Fruit fly (Drosophila melanogaster) whole organism, prepupa: Measurements from ENCODE around the gene CG8927.
A peak's percentile ranks its signal among the peaks of the same experiment; 100 is the strongest.

Experiments
- Blimp-1 ChIP-seq: fragments of 200-800 bp; sonication (Bioruptor generic); optimal IDR thresholded peaks from 3 replicates; lab custom pipeline; 2017; ENCODE audit warnings: missing biosample characterization, missing genetic modification characterization, mild to moderate bottlenecking, moderate library complexity, missing genetic modification reagents
- CG10669 ChIP-seq: fragments of 200-800 bp; sonication (Bioruptor generic); optimal IDR thresholded peaks from 3 replicates; lab custom pipeline; 2018; ENCODE audit warnings: missing biosample characterization, mild to moderate bottlenecking, missing genetic modification characterization, moderate library complexity
- CG11294 ChIP-seq: fragments of 200-800 bp; sonication (Bioruptor generic); IDR thresholded peaks from 2 replicates; pipeline ENCODE4 v1.3.6; 2022; ENCODE audit warnings: missing biosample characterization, missing genetic modification characterization
- CG15336 ChIP-seq: fragments of 200-800 bp; sonication (Bioruptor generic); IDR thresholded peaks from 2 replicates; pipeline ENCODE4 v1.3.6; 2022; ENCODE audit warnings: missing biosample characterization, missing genetic modification characterization
- CG1621 ChIP-seq: fragments of 200-800 bp; sonication (Bioruptor generic); optimal IDR thresholded peaks from 3 replicates; lab custom pipeline; 2018; ENCODE audit warnings: missing biosample characterization, mild to moderate bottlenecking, missing genetic modification characterization
- CG16779 ChIP-seq: fragments of 200-800 bp; sonication (Bioruptor generic); optimal IDR thresholded peaks from 3 replicates; lab custom pipeline; 2017; ENCODE audit warnings: missing biosample characterization, mild to moderate bottlenecking, missing genetic modification characterization
- CG3032 ChIP-seq: fragments of 200-800 bp; optimal IDR thresholded peaks from 2 replicates; lab custom pipeline; 2019; ENCODE audit warnings: missing biosample characterization, mild to moderate bottlenecking, missing genetic modification characterization, moderate library complexity
- CG31627 ChIP-seq: fragments of 200-800 bp; sonication (Bioruptor generic); optimal IDR thresholded peaks from 3 replicates; lab custom pipeline; 2016; ENCODE audit warnings: missing biosample characterization, missing genetic modification characterization
- CG34406 ChIP-seq: fragments of 200-800 bp; sonication (Bioruptor generic); optimal IDR thresholded peaks from 3 replicates; lab custom pipeline; 2016; ENCODE audit warnings: missing biosample characterization, missing genetic modification characterization
- CG3919 ChIP-seq: fragments of 200-800 bp; sonication (Bioruptor generic); optimal IDR thresholded peaks from 3 replicates; lab custom pipeline; 2016; ENCODE audit warnings: missing biosample characterization, missing genetic modification characterization
- CG6163 ChIP-seq: fragments of 200-800 bp; sonication (Bioruptor generic); IDR thresholded peaks from 3 replicates; pipeline ENCODE4 v1.3.6; 2022; ENCODE audit warnings: missing biosample characterization, missing genetic modification characterization
- CG6276 ChIP-seq: fragments of 200-800 bp; sonication (Bioruptor generic); optimal IDR thresholded peaks from 2 replicates; lab custom pipeline; 2017; ENCODE audit warnings: missing biosample characterization, mild to moderate bottlenecking, missing genetic modification characterization
- CG6792 ChIP-seq: fragments of 200-800 bp; sonication (Bioruptor generic); optimal IDR thresholded peaks from 3 replicates; lab custom pipeline; 2016; ENCODE audit warnings: missing biosample characterization, missing genetic modification characterization
- CG6854 ChIP-seq: fragments of 200-800 bp; sonication (Bioruptor generic); optimal IDR thresholded peaks from 2 replicates; lab custom pipeline; 2017; ENCODE audit warnings: missing biosample characterization, mild to moderate bottlenecking, missing genetic modification characterization
- CG8119 ChIP-seq: fragments of 200-800 bp; sonication (Bioruptor generic); IDR thresholded peaks from 3 replicates; pipeline ENCODE4 v1.3.6; 2022; ENCODE audit warnings: missing biosample characterization, missing genetic modification characterization
- CG8319 ChIP-seq: fragments of 200-800 bp; sonication (Bioruptor generic); optimal IDR thresholded peaks from 3 replicates; lab custom pipeline; 2016; ENCODE audit warnings: missing biosample characterization, missing genetic modification characterization
- CG8632 ChIP-seq: fragments of 200-800 bp; sonication (Bioruptor generic); optimal IDR thresholded peaks from 3 replicates; lab custom pipeline; 2016; ENCODE audit warnings: missing biosample characterization, missing genetic modification characterization
- CG9139 ChIP-seq: fragments of 200-800 bp; sonication (Bioruptor generic); optimal IDR thresholded peaks from 3 replicates; lab custom pipeline; 2017; ENCODE audit warnings: missing biosample characterization, mild to moderate bottlenecking, missing genetic modification characterization
- Eip75B ChIP-seq: fragments of 200-800 bp; sonication (Bioruptor generic); optimal IDR thresholded peaks from 3 replicates; lab custom pipeline; 2016; ENCODE audit warnings: missing biosample characterization, missing genetic modification characterization
- Eip78C ChIP-seq: fragments of 200-800 bp; sonication (Bioruptor generic); peaks from one replicate; lab custom pipeline; 2016; ENCODE audit warnings: missing biosample characterization, missing genetic modification characterization
- Eip93F ChIP-seq: fragments of 200-800 bp; sonication (Bioruptor generic); optimal IDR thresholded peaks from 2 replicates; lab custom pipeline; 2016; ENCODE audit warnings: missing biosample characterization, mild to moderate bottlenecking, missing genetic modification characterization
- Ets21C ChIP-seq: fragments of 200-800 bp; sonication (Bioruptor generic); optimal IDR thresholded peaks from 3 replicates; lab custom pipeline; 2016; ENCODE audit warnings: missing biosample characterization, missing genetic modification characterization
- Ets96B ChIP-seq: fragments of 200-800 bp; optimal IDR thresholded peaks from 2 replicates; lab custom pipeline; 2019; ENCODE audit warnings: missing biosample characterization, mild to moderate bottlenecking, missing genetic modification characterization, moderate library complexity
- Gug ChIP-seq: fragments of 200-800 bp; sonication (Bioruptor generic); IDR thresholded peaks from 2 replicates; pipeline ENCODE4 v1.3.6; 2022; ENCODE audit warnings: missing biosample characterization, missing genetic modification characterization
- Hr38 ChIP-seq: sonication (Bioruptor generic); optimal IDR thresholded peaks from 2 replicates; lab custom pipeline; 2016; ENCODE audit warnings: missing biosample characterization, missing genetic modification characterization
- Hr4 ChIP-seq: fragments of 200-800 bp; sonication (Bioruptor generic); optimal IDR thresholded peaks from 3 replicates; lab custom pipeline; 2016; ENCODE audit warnings: missing biosample characterization, missing genetic modification characterization
- Lpt ChIP-seq: fragments of 200-800 bp; sonication (Bioruptor generic); optimal IDR thresholded peaks from 3 replicates; lab custom pipeline; 2016; ENCODE audit warnings: missing biosample characterization, missing genetic modification characterization
- OdsH ChIP-seq: fragments of 200-800 bp; sonication (Bioruptor generic); optimal IDR thresholded peaks from 3 replicates; lab custom pipeline; 2016; ENCODE audit warnings: missing biosample characterization, missing genetic modification characterization
- Smox ChIP-seq: fragments of 200-800 bp; sonication (Bioruptor generic); optimal IDR thresholded peaks from 3 replicates; lab custom pipeline; 2016; ENCODE audit warnings: missing biosample characterization, missing genetic modification characterization
- Sox102F ChIP-seq: fragments of 200-800 bp; sonication (Bioruptor generic); optimal IDR thresholded peaks from 2 replicates; lab custom pipeline; 2016; ENCODE audit warnings: missing biosample characterization, mild to moderate bottlenecking, missing genetic modification characterization
- Sox14 ChIP-seq: fragments of 200-800 bp; sonication (Bioruptor generic); optimal IDR thresholded peaks from 3 replicates; lab custom pipeline; 2016; ENCODE audit warnings: missing biosample characterization, missing genetic modification characterization
- Sox15 ChIP-seq: fragments of 200-800 bp; sonication (Bioruptor generic); optimal IDR thresholded peaks from 3 replicates; lab custom pipeline; 2016; ENCODE audit warnings: missing biosample characterization, missing genetic modification characterization
- acj6 ChIP-seq: fragments of 200-800 bp; sonication (Bioruptor generic); optimal IDR thresholded peaks from 3 replicates; lab custom pipeline; 2016; ENCODE audit warnings: missing biosample characterization, missing genetic modification characterization
- cyc ChIP-seq: fragments of 200-800 bp; sonication (Bioruptor generic); optimal IDR thresholded peaks from 3 replicates; lab custom pipeline; 2016; ENCODE audit warnings: missing biosample characterization, missing genetic modification characterization
- esn ChIP-seq: fragments of 200-800 bp; sonication (Bioruptor generic); optimal IDR thresholded peaks from 2 replicates; lab custom pipeline; 2016; ENCODE audit warnings: missing biosample characterization, mild to moderate bottlenecking, missing genetic modification characterization, moderate library complexity
- fd59A ChIP-seq: fragments of 200-800 bp; sonication (Bioruptor generic); optimal IDR thresholded peaks from 2 replicates; lab custom pipeline; 2017; ENCODE audit warnings: missing biosample characterization, mild to moderate bottlenecking, missing genetic modification characterization, missing genetic modification reagents
- lz ChIP-seq: fragments of 200-800 bp; sonication (Bioruptor generic); optimal IDR thresholded peaks from 3 replicates; lab custom pipeline; 2016; ENCODE audit warnings: missing biosample characterization, missing genetic modification characterization
- pdm3 ChIP-seq: fragments of 200-800 bp; sonication (Bioruptor generic); optimal IDR thresholded peaks from 3 replicates; lab custom pipeline; 2016; ENCODE audit warnings: missing biosample characterization, missing genetic modification characterization
- spab ChIP-seq: fragments of 200-800 bp; sonication (Bioruptor generic); optimal IDR thresholded peaks from 2 replicates; lab custom pipeline; 2017; ENCODE audit warnings: missing biosample characterization, mild to moderate bottlenecking, missing genetic modification characterization, missing genetic modification reagents
- ss ChIP-seq, 2 experiments: fragments of 200-800 bp; sonication (Bioruptor generic); optimal IDR thresholded peaks; 2 replicates in 1 of 2; 3 replicates in 1 of 2; lab custom pipeline; 2017 to 2018; ENCODE audit warnings: mild to moderate bottlenecking in 2 of 2, missing biosample characterization in 2 of 2, missing genetic modification characterization in 2 of 2, moderate library complexity in 1 of 2
- svp ChIP-seq: fragments of 200-800 bp; sonication (Bioruptor generic); peaks from one replicate; lab custom pipeline; 2016; ENCODE audit warnings: missing biosample characterization, missing genetic modification characterization
- topi ChIP-seq: fragments of 200-800 bp; sonication (Bioruptor generic); optimal IDR thresholded peaks from 3 replicates; lab custom pipeline; 2016; ENCODE audit warnings: missing biosample characterization, missing genetic modification characterization

CG8927 gene

dm6 chr3R:16231385-16232307 lies 50.8 kb downstream of the CG8927 start (continued):
- peak; percentile 60 for TF ChIP-seq CG6792 (GFP tag; lab: Kevin White, UChicago)
- TF ChIP-seq pdm3: peak; percentile 81
- peak; percentile 81 for TF ChIP-seq svp (GFP tag; lab: Kevin White, UChicago)
- peak; percentile 43 for TF ChIP-seq Sox102F
- peak; percentile 70 for TF ChIP-seq CG8632 (GFP tag; lab: Kevin White, UChicago)
- TF ChIP-seq Sox14 (GFP tag; lab: Kevin White, UChicago): peak; percentile 64
- TF ChIP-seq Gug (GFP tag; lab: Robert Waterston, UW): no peak
- no peak for TF ChIP-seq CG6163 (GFP tag; lab: Robert Waterston, UW)
- peak; percentile 76 for TF ChIP-seq fd59A (GFP tag; lab: Kevin White, UChicago)
- TF ChIP-seq Hr4 (GFP tag; lab: Kevin White, UChicago): peak; percentile 85
- TF ChIP-seq esn (GFP tag; lab: Kevin White, UChicago): peak; percentile 70
- peak; percentile 77 for TF ChIP-seq CG3032 (tag; lab: Kevin White, UChicago)
- TF ChIP-seq CG34406: peak; percentile 43
- peak; percentile 88 for TF ChIP-seq Eip78C (GFP tag; lab: Kevin White, UChicago)
- peak; percentile 58 for TF ChIP-seq Ets21C (GFP tag; lab: Kevin White, UChicago)
- peak; percentile 50 for TF ChIP-seq Smox (GFP tag; lab: Kevin White, UChicago)
- TF ChIP-seq cyc (GFP tag; lab: Kevin White, UChicago): peak; percentile 42
- TF ChIP-seq CG10669 (GFP tag; lab: Kevin White, UChicago): peak; percentile 78
- TF ChIP-seq acj6: peak; percentile 80
- TF ChIP-seq Lpt (GFP tag; lab: Kevin White, UChicago): peak; percentile 43
- no peak for TF ChIP-seq CG11294 (GFP tag; lab: Robert Waterston, UW)
- peak; percentile 48 for TF ChIP-seq CG8319 (GFP tag; lab: Kevin White, UChicago)
- TF ChIP-seq lz (GFP tag; lab: Kevin White, UChicago): peak; percentile 43
- TF ChIP-seq CG16779 (tag; lab: Kevin White, UChicago): peak; percentile 75
- TF ChIP-seq Hr38: no peak
- TF ChIP-seq, all 60 proteins: peak for 52

dm6 chr3R:16232569-16232968 lies 51.7 kb downstream of the CG8927 start:
- peak; percentile 36 for TF ChIP-seq Lpt (GFP tag; lab: Kevin White, UChicago)
- no peak for TF ChIP-seq CG8632 (GFP tag; lab: Kevin White, UChicago)
- no peak for TF ChIP-seq esn (GFP tag; lab: Kevin White, UChicago)
- peak; percentile 88 for TF ChIP-seq CG6854
- TF ChIP-seq spab (GFP tag; lab: Kevin White, UChicago): no peak
- TF ChIP-seq Eip93F (GFP tag; lab: Kevin White, UChicago): peak; percentile 18
- peak; percentile 44 for TF ChIP-seq CG6276 (GFP tag; lab: Kevin White, UChicago)
- peak; percentile 23 to 41 for TF ChIP-seq ss (GFP tag; optimal IDR thresholded peaks at IDR 0.05; lab: Kevin White, UChicago)
- TF ChIP-seq CG16779 (tag; lab: Kevin White, UChicago): peak; percentile 18
- TF ChIP-seq Eip75B (GFP tag; lab: Kevin White, UChicago): no peak
- no peak for TF ChIP-seq Hr38

dm6 chr3R:16234298-16234697 lies 53.5 kb downstream of the CG8927 start:
- no peak for TF ChIP-seq Sox102F
- TF ChIP-seq cyc (GFP tag; lab: Kevin White, UChicago): no peak
- TF ChIP-seq OdsH (GFP tag; lab: Kevin White, UChicago): no peak
- TF ChIP-seq svp (GFP tag; lab: Kevin White, UChicago): no peak
- TF ChIP-seq CG1621 (tag; lab: Kevin White, UChicago): peak; percentile 24
- TF ChIP-seq CG8319 (GFP tag; lab: Kevin White, UChicago): peak; percentile 49
- TF ChIP-seq CG8632 (GFP tag; lab: Kevin White, UChicago): no peak
- peak; percentile 21 for TF ChIP-seq CG6854

- TF ChIP-seq CG8119 (GFP tag; lab: Robert Waterston, UW) (no peak), CG15336 (GFP tag; lab: Robert Waterston, UW) (no peak), spab (GFP tag; lab: Kevin White, UChicago) (peak; percentile 92), Sox14 (GFP tag; lab: Kevin White, UChicago) (peak; percentile 87), CG31627 (GFP tag; lab: Kevin White, UChicago) (peak; percentile 81), CG6854 (no peak), ss (GFP tag; optimal IDR thresholded peaks at IDR 0.05; lab: Kevin White, UChicago) (peak; percentile 79 to 89), CG8632 (GFP tag; lab: Kevin White, UChicago) (peak; percentile 87), CG3919 (GFP tag; lab: Kevin White, UChicago) (peak; percentile 83), Sox15 (GFP tag; lab: Kevin White, UChicago) (peak; percentile 76), Hr4 (GFP tag; lab: Kevin White, UChicago) (peak; percentile 90), CG10669 (GFP tag; lab: Kevin White, UChicago) (peak; percentile 90), Ets96B (tag; lab: Kevin White, UChicago) (peak; percentile 91), Blimp-1 (GFP tag; lab: Kevin White, UChicago) (peak; percentile 60), topi (GFP tag; lab: Kevin White, UChicago) (peak; percentile 90), cyc (GFP tag; lab: Kevin White, UChicago) (peak; percentile 83), CG16779 (tag; lab: Kevin White, UChicago) (peak; percentile 63), lz (GFP tag; lab: Kevin White, UChicago) (peak; percentile 88), CG9139 (GFP tag; lab: Kevin White, UChicago) (peak; percentile 73)
These were observed 53.9 kb downstream of the CG8927 start for dm6 chr3R:16234745-16235149.
